Fruit fly (Drosophila melanogaster): ENCODE results near the gene CG9521.
A peak's percentile ranks its signal among the peaks of the same experiment; 100 is the strongest.

CG9521 gene

DNA sequence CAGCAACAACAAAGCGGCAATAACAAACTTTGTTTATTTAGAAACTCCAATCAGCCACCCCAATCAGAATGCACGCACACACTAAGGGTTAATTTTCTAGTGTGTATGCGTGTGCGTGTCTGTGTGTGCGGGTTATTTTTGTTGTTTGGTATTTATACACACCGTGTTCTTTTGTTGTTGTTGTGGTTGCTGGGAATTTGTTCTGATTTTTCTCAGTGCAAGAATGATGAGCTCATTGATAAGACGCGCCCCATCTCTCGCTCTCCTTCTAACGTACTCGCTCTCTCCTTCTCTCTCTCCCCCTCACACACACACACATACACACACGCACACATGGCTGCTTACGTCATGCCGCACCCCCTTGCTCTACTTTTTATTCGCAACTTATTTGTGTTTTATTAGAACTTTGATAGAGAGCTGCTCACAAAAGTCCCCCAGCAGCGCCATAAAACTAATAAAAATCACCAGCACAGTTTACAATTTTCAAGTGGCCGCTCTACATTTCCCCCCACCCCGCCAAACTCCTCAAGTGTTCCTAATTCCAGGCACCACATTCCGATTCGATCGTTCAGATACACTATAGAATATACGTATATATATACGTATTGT is 13.2 kb downstream of the CG9521 start (continued):
- TF ChIP-seq CG9609 (GFP tag; optimal IDR thresholded peaks at IDR 0.05) (peak; percentile 32), mld (GFP tag; IDR thresholded peaks at IDR 0.05; ENCODE audit: partially characterized antibody) (no peak), CG4707 (GFP tag; optimal IDR thresholded peaks at IDR 0.05) (no peak), yki (optimal IDR thresholded peaks at IDR 0.05) (no peak), peb (GFP tag; IDR thresholded peaks at IDR 0.05) (no peak), Fer1 (GFP tag; optimal IDR thresholded peaks at IDR 0.05) (peak; percentile 17), luna (GFP tag; optimal IDR thresholded peaks at IDR 0.05) (no peak), CG10431 (GFP tag; optimal IDR thresholded peaks at IDR 0.05) (peak; percentile 52), Ravus (GFP tag; IDR thresholded peaks at IDR 0.05) (no peak), CG11723 (GFP tag; optimal IDR thresholded peaks at IDR 0.05) (no peak), CoRest (tag; optimal IDR thresholded peaks at IDR 0.05) (no peak), Max (GFP tag; optimal IDR thresholded peaks at IDR 0.05) (no peak), CG2120 (GFP tag; optimal IDR thresholded peaks at IDR 0.05) (peak; percentile 81), otp (GFP tag; IDR thresholded peaks at IDR 0.05) (0 out of 3 replicates have a peak, but pooled peaks have one; percentile 17), CG10274 (GFP tag; optimal IDR thresholded peaks at IDR 0.05) (no peak), CG10321 (GFP tag; IDR thresholded peaks at IDR 0.05) (no peak), Dad (GFP tag; optimal IDR thresholded peaks at IDR 0.05) (no peak), shn (GFP tag; optimal IDR thresholded peaks at IDR 0.05) (peak; percentile 60), ssp (GFP tag; IDR thresholded peaks at IDR 0.05) (no peak), org-1 (GFP tag; optimal IDR thresholded peaks at IDR 0.05) (peak; percentile 17), CG2875 (GFP tag; optimal IDR thresholded peaks at IDR 0.05) (no peak), Hsf (GFP tag; optimal IDR thresholded peaks at IDR 0.05) (peak; percentile 53), CG7987 (GFP tag; optimal IDR thresholded peaks at IDR 0.05) (no peak), sima (GFP tag; optimal IDR thresholded peaks at IDR 0.05) (no peak), CG1024 (GFP tag; IDR thresholded peaks at IDR 0.05) (no peak), CG17186 (GFP tag; optimal IDR thresholded peaks at IDR 0.05) (no peak), Lpt (GFP tag; optimal IDR thresholded peaks at IDR 0.05) (no peak), sr (GFP tag; IDR thresholded peaks at IDR 0.05) (no peak), odd (GFP tag; optimal IDR thresholded peaks at IDR 0.05) (no peak), CG14050 (GFP tag; IDR thresholded peaks at IDR 0.05) (peak; percentile 36; the same call in 1 of the 3 replicates), h (optimal IDR thresholded peaks at IDR 0.05) (no peak), Hand (GFP tag; optimal IDR thresholded peaks at IDR 0.05) (peak; percentile 15), CG4617 (GFP tag; optimal IDR thresholded peaks at IDR 0.05; ENCODE audit: borderline replicate concordance) (peak; percentile 3), kah (GFP tag; optimal IDR thresholded peaks at IDR 0.05) (no peak), Ptx1 (GFP tag; IDR thresholded peaks at IDR 0.05) (peak; percentile 40; the same call in 1 of the 2 replicates), CG13123 (GFP tag; optimal IDR thresholded peaks at IDR 0.05) (no peak), ttk (GFP tag; IDR thresholded peaks at IDR 0.05) (peak; percentile 60; the same call in 1 of the 2 replicates), CG17612 (GFP tag; IDR thresholded peaks at IDR 0.05) (no peak), CG11085 (GFP tag; IDR thresholded peaks at IDR 0.05) (0 out of 2 replicates have a peak, but pooled peaks have one; percentile 24), cato (GFP tag; optimal IDR thresholded peaks at IDR 0.05; ENCODE audit: borderline replicate concordance) (no peak), Spps (tag; optimal IDR thresholded peaks at IDR 0.05) (no peak), Doc3 (GFP tag; IDR thresholded peaks at IDR 0.05; ENCODE audit: partially characterized antibody) (no peak), H15 (GFP tag; IDR thresholded peaks at IDR 0.05) (no peak), sens (GFP tag) (peak; percentile 71), Gsc (GFP tag; IDR thresholded peaks at IDR 0.05) (no peak), dmrt99B (tag; optimal IDR thresholded peaks at IDR 0.05) (peak; percentile 30), gsb-n (tag; optimal IDR thresholded peaks at IDR 0.05) (no peak), eyg (GFP tag; optimal IDR thresholded peaks at IDR 0.05) (peak; percentile 28), Chrac-16 (GFP tag; optimal IDR thresholded peaks at IDR 0.05) (no peak), HLHmδ (GFP tag; optimal IDR thresholded peaks at IDR 0.05) (no peak), C15 (GFP tag; IDR thresholded peaks at IDR 0.05) (no peak), CG17361 (GFP tag; IDR thresholded peaks at IDR 0.05) (no peak)

Measured in whole organism, embryonic.